Fruit fly (Drosophila melanogaster) whole organism, wandering third instar larva: Measurements from ENCODE around the gene CG43091.

Experiments
- CG9705 ChIP-seq: fragments of 200-800 bp; sonication (Bioruptor generic); optimal IDR thresholded peaks from 2 replicates; lab custom pipeline; 2018; ENCODE audit warnings: missing biosample characterization, mild to moderate bottlenecking, missing genetic modification characterization
- Dfd ChIP-seq: fragments of >200 bp; optimal IDR thresholded peaks from 2 replicates; lab custom pipeline; 2017; ENCODE audit warnings: missing biosample characterization, missing genetic modification characterization
- Hr78 ChIP-seq: fragments of >200 bp; optimal IDR thresholded peaks from 2 replicates; lab custom pipeline; 2017; ENCODE audit warnings: missing biosample characterization, missing genetic modification characterization
- Hr83 ChIP-seq: fragments of 200-300 bp; sonication (Bioruptor generic); optimal IDR thresholded peaks from 2 replicates; lab custom pipeline; 2016; ENCODE audit warnings: missing biosample characterization, mild to moderate bottlenecking, missing genetic modification characterization, moderate library complexity; ENCODE audit not compliant: poor library complexity, severe bottlenecking
- Mio ChIP-seq: sonication (Bioruptor generic); optimal IDR thresholded peaks from 2 replicates; lab custom pipeline; 2016; ENCODE audit warnings: missing biosample characterization, missing genetic modification characterization
- br ChIP-seq: fragments of 200-800 bp; sonication (Bioruptor generic); optimal IDR thresholded peaks from 2 replicates; lab custom pipeline; 2016; ENCODE audit warnings: missing biosample characterization, missing genetic modification characterization
- brk ChIP-seq: fragments of 200-800 bp; sonication (Bioruptor generic); optimal IDR thresholded peaks from 2 replicates; lab custom pipeline; 2016; ENCODE audit warnings: missing biosample characterization, mild to moderate bottlenecking, missing genetic modification characterization
- fru ChIP-seq: fragments of 200-800 bp; sonication (Bioruptor generic); optimal IDR thresholded peaks from 3 replicates; lab custom pipeline; 2016; ENCODE audit warnings: missing biosample characterization, mild to moderate bottlenecking, missing genetic modification characterization
- lola ChIP-seq: fragments of >200 bp; optimal IDR thresholded peaks from 2 replicates; lab custom pipeline; 2017; ENCODE audit warnings: missing biosample characterization, missing genetic modification characterization
- pan ChIP-seq: fragments of >200 bp; optimal IDR thresholded peaks from 2 replicates; lab custom pipeline; 2017
- psq ChIP-seq: fragments of 200-800 bp; sonication (Bioruptor generic); optimal IDR thresholded peaks from 3 replicates; lab custom pipeline; 2017; ENCODE audit warnings: missing biosample characterization, mild to moderate bottlenecking, missing genetic modification characterization, moderate library complexity
- sage ChIP-seq: fragments of 200-800 bp; sonication (Bioruptor generic); optimal IDR thresholded peaks from 2 replicates; lab custom pipeline; 2016; ENCODE audit warnings: missing biosample characterization, mild to moderate bottlenecking, missing genetic modification characterization
- usp ChIP-seq: fragments of >200 bp; optimal IDR thresholded peaks from 2 replicates; lab custom pipeline; 2017; ENCODE audit warnings: missing biosample characterization, missing genetic modification characterization
- woc ChIP-seq: sonication (Bioruptor generic); optimal IDR thresholded peaks from 2 replicates; lab custom pipeline; 2016; ENCODE audit warnings: missing biosample characterization, mild to moderate bottlenecking, missing genetic modification characterization

DNA sequence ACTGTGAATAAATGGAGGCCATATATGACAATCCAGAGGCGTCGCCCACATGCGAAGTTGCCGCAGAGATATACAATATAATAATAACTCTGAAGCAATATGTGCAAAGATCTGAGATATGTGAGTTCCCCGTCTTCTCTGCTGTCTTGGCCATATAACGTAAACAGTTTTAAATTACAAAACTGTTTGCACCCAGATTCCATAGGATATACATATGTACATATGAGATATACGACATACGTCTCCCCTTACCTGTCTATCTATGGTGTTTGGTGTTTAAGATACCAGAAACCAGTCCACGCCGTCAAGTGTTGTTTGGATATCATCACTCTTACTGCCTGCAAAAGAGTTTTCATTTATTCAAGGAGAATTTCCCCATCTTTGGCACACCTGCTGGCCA lies 12.2 kb downstream of the CG43091 start:
- no peak for TF ChIP-seq Hr83
- no peak for TF ChIP-seq lola
- TF ChIP-seq usp (GFP tag; lab: Kevin White, UChicago): no peak
- TF ChIP-seq Mio (GFP tag; lab: Kevin White, UChicago): no peak
- TF ChIP-seq psq (GFP tag; lab: Kevin White, UChicago): no peak
- TF ChIP-seq woc (GFP tag; lab: Kevin White, UChicago): no peak
- no peak for TF ChIP-seq fru (GFP tag; lab: Kevin White, UChicago)
- no peak for TF ChIP-seq Hr78
- no peak for TF ChIP-seq brk (GFP tag; lab: Kevin White, UChicago)
- no peak for TF ChIP-seq br (GFP tag; lab: Kevin White, UChicago)
- no peak for TF ChIP-seq pan
- no peak for TF ChIP-seq CG9705
- no peak for TF ChIP-seq sage (GFP tag; lab: Kevin White, UChicago)
- TF ChIP-seq Dfd: no peak
